Worm (Caenorhabditis elegans) whole organism, L3 larva: ENCODE results near the gene T28D9.11.

ENCODE experiments used
- aly-2 ChIP-seq: fragments of 150-350 bp; optimal IDR thresholded peaks from 2 replicates; lab custom pipeline; 2014; ENCODE audit warnings: missing biosample characterization, missing genetic modification characterization
- elt-1 ChIP-seq: fragments of 150-350 bp; optimal IDR thresholded peaks from 2 replicates; lab custom pipeline; 2014; ENCODE audit warnings: missing biosample characterization, missing genetic modification characterization
- fos-1 ChIP-seq: fragments of 150-350 bp; optimal IDR thresholded peaks from 2 replicates; lab custom pipeline; 2014; ENCODE audit warnings: missing biosample characterization, missing genetic modification characterization
- mml-1 ChIP-seq: fragments of 150-350 bp; sonication (generic microtip); optimal IDR thresholded peaks from 3 replicates; lab custom pipeline; 2014; ENCODE audit warnings: missing biosample characterization, missing genetic modification characterization
- nhr-12 ChIP-seq: fragments of 150-350 bp; optimal IDR thresholded peaks from 2 replicates; lab custom pipeline; 2014; ENCODE audit warnings: missing biosample characterization, missing genetic modification characterization
- nhr-237 ChIP-seq: fragments of 150-350 bp; optimal IDR thresholded peaks from 2 replicates; lab custom pipeline; 2014; ENCODE audit warnings: missing biosample characterization, missing genetic modification characterization
- pha-4 ChIP-seq: fragments of 150-350 bp; optimal IDR thresholded peaks from 2 replicates; lab custom pipeline; 2014; ENCODE audit warnings: missing biosample characterization, missing genetic modification reagents, missing genetic modification characterization
- pqm-1 ChIP-seq: fragments of 150-350 bp; optimal IDR thresholded peaks from 2 replicates; lab custom pipeline; 2017; ENCODE audit warnings: missing biosample characterization, missing genetic modification characterization, inconsistent platforms
- snpc-4 ChIP-seq: fragments of 150-350 bp; optimal IDR thresholded peaks from 2 replicates; lab custom pipeline; 2014; ENCODE audit warnings: missing biosample characterization, missing genetic modification characterization
- unc-62 ChIP-seq: fragments of 150-350 bp; sonication (generic microtip); optimal IDR thresholded peaks from 4 replicates; lab custom pipeline; 2014; ENCODE audit warnings: missing biosample characterization, missing genetic modification reagents, missing genetic modification characterization
- ztf-4 ChIP-seq: fragments of 150-350 bp; optimal IDR thresholded peaks from 2 replicates; lab custom pipeline; 2014; ENCODE audit warnings: missing biosample characterization, missing genetic modification characterization

ce11 chrII:6482762-6483161 lies 9.0 kb downstream of the T28D9.11 start:
- TF ChIP-seq ztf-4, result no peak
- TF ChIP-seq nhr-12 (tag; lab: Kevin White, UChicago), result no peak
- TF ChIP-seq pha-4, result no peak
- no peak for TF ChIP-seq mml-1 (tag; lab: Kevin White, UChicago)
- no peak for TF ChIP-seq fos-1 (tag; lab: Kevin White, UChicago)
- no peak for TF ChIP-seq nhr-237 (tag; lab: Kevin White, UChicago)
- no peak for TF ChIP-seq snpc-4
- TF ChIP-seq aly-2 (tag; lab: Kevin White, UChicago), result no peak
- TF ChIP-seq elt-1 (tag; lab: Kevin White, UChicago), result no peak
- TF ChIP-seq pqm-1 (tag; lab: Kevin White, UChicago), result no peak
- no peak for TF ChIP-seq unc-62
